Fruit fly (Drosophila melanogaster): ENCODE results near the gene betaCOP.

The betaCOP gene

dm6 chrX:18367806-18368643 lies 17.0 kb downstream of the betaCOP start (continued):
- TF ChIP-seq CG30403 (GFP tag; optimal IDR thresholded peaks at IDR 0.05) (peak; percentile 63), CG13296 (GFP tag; optimal IDR thresholded peaks at IDR 0.05) (peak; percentile 67), Six4 (GFP tag; optimal IDR thresholded peaks at IDR 0.05) (no peak), H2.0 (GFP tag; IDR thresholded peaks at IDR 0.05) (peak; percentile 68), Nf-YC (tag; optimal IDR thresholded peaks at IDR 0.05) (peak; percentile 21), B-H1 (GFP tag; IDR thresholded peaks at IDR 0.05) (peak; percentile 50; the same call in 2 of the 3 replicates), CG8281 (tag; optimal IDR thresholded peaks at IDR 0.05) (no peak), pros (GFP tag; optimal IDR thresholded peaks at IDR 0.05) (no peak), CG1647 (GFP tag; optimal IDR thresholded peaks at IDR 0.05) (peak; percentile 56), CG10366 (GFP tag; IDR thresholded peaks at IDR 0.05) (peak; percentile 81), HmgZ (tag; optimal IDR thresholded peaks at IDR 0.05) (peak; percentile 83), CG11085 (GFP tag; IDR thresholded peaks at IDR 0.05) (peak; percentile 65), Nf-YB (GFP tag; optimal IDR thresholded peaks at IDR 0.05) (no peak), CG16779 (GFP tag; IDR thresholded peaks at IDR 0.05) (peak; percentile 72), Drgx (GFP tag; IDR thresholded peaks at IDR 0.05) (peak; percentile 74), Side (GFP tag; optimal IDR thresholded peaks at IDR 0.05) (peak; percentile 72), CTCF (GFP tag; optimal IDR thresholded peaks at IDR 0.05) (peak; percentile 0), CG13775 (GFP tag; optimal IDR thresholded peaks at IDR 0.05) (peak; percentile 23), vvl (GFP tag; IDR thresholded peaks at IDR 0.05) (peak; percentile 87), CG9876 (GFP tag; optimal IDR thresholded peaks at IDR 0.05) (peak; percentile 48), Hsf (GFP tag; optimal IDR thresholded peaks at IDR 0.05) (peak; percentile 38), CG13287 (GFP tag; IDR thresholded peaks at IDR 0.05; ENCODE audit: partially characterized antibody) (no peak), knrl (GFP tag; IDR thresholded peaks at IDR 0.05; ENCODE audit: partially characterized antibody) (no peak), CG15514 (GFP tag; optimal IDR thresholded peaks at IDR 0.05) (peak; percentile 69), sisA (GFP tag; IDR thresholded peaks at IDR 0.05) (peak; percentile 75), Optix (GFP tag; IDR thresholded peaks at IDR 0.05) (peak; percentile 73; the same call in 2 of the 3 replicates), onecut (GFP tag; IDR thresholded peaks at IDR 0.05) (peak; percentile 60), usp (GFP tag; optimal IDR thresholded peaks at IDR 0.05) (no peak), Dip3 (GFP tag; optimal IDR thresholded peaks at IDR 0.05) (peak; percentile 73), MBD-R2 (GFP tag; IDR thresholded peaks at IDR 0.05) (peak; percentile 51; the same call in 1 of the 2 replicates), CG33557 (GFP tag; optimal IDR thresholded peaks at IDR 0.05) (no peak), CG8388 (GFP tag; optimal IDR thresholded peaks at IDR 0.05) (peak; percentile 31), esg (GFP tag; conservative IDR thresholded peaks at IDR 0.05) (peak; percentile 57), Dek (tag; optimal IDR thresholded peaks at IDR 0.05) (peak; percentile 60), pita (GFP tag; optimal IDR thresholded peaks at IDR 0.05) (no peak), Trl (optimal IDR thresholded peaks at IDR 0.05) (no peak), Trl (GFP tag; optimal IDR thresholded peaks at IDR 0.05) (peak; percentile 72), HLHmδ (GFP tag; optimal IDR thresholded peaks at IDR 0.05) (no peak), salm (tag; optimal IDR thresholded peaks at IDR 0.05) (no peak), CG7786 (GFP tag; optimal IDR thresholded peaks at IDR 0.05) (peak; percentile 81), CG17361 (GFP tag; IDR thresholded peaks at IDR 0.05) (peak; percentile 41; the same call in 1 of the 3 replicates), NC2β (GFP tag; optimal IDR thresholded peaks at IDR 0.05) (peak; percentile 17), dysf (GFP tag; IDR thresholded peaks at IDR 0.05) (peak; percentile 82), CG11723 (GFP tag; optimal IDR thresholded peaks at IDR 0.05) (peak; percentile 50), bsh (GFP tag; optimal IDR thresholded peaks at IDR 0.05) (peak in 1 of 2 experiments; percentile 79), yki (optimal IDR thresholded peaks at IDR 0.05) (no peak), CG3163 (GFP tag; optimal IDR thresholded peaks at IDR 0.05) (peak; percentile 48), Ada2b (GFP tag; IDR thresholded peaks at IDR 0.05) (peak; percentile 79), CG11247 (GFP tag; IDR thresholded peaks at IDR 0.05) (peak; percentile 67), Ets65A (GFP tag) (peak; percentile 97), unc-4 (GFP tag; IDR thresholded peaks at IDR 0.05; ENCODE audit: partially characterized antibody) (no peak)
